Worm (Caenorhabditis elegans): ENCODE results near the gene F49C5.11.

- TF ChIP-seq T22C8.4 (GFP tag; IDR thresholded peaks at IDR 0.05): no peak
- no peak for TF ChIP-seq ref-1 (GFP tag; conservative IDR thresholded peaks at IDR 0.05)
Measured at ce11 chrII:12572760-12573159, 17.1 kb downstream of the F49C5.11 start, which contains the start of gene Y38E10A.35.
